Worm (Caenorhabditis elegans): ENCODE data around the gene C25E10.7.

DNA sequence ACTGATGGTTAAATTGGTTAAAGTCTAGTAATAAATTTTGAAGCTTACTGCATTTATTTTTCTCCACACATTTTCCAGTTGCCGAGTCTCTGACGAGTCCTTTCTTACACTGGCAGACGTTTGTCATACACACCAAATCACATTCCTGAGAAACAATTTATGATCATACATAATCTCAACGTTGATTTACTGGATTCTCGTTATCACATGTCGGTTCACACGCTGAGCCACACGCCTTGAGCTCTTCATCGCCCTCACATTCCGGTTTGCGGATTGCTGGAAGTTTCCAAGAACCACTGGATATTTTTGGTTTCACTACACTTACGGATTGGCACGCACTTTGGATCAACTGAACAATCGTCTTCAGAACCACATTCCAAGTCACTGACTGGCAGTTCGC is 4.6 kb upstream of the C25E10.7 start:
- TF ChIP-seq pqm-1 (tag; optimal IDR thresholded peaks at IDR 0.05) (no peak), ces-1 (GFP tag; optimal IDR thresholded peaks at IDR 0.05) (no peak), dpl-1 (GFP tag; optimal IDR thresholded peaks at IDR 0.05) (no peak), fos-1 (tag; optimal IDR thresholded peaks at IDR 0.05) (no peak), C04F5.9 (tag; optimal IDR thresholded peaks at IDR 0.05) (no peak), tbx-2 (tag; optimal IDR thresholded peaks at IDR 0.05) (no peak), nhr-76 (tag; optimal IDR thresholded peaks at IDR 0.05) (no peak), snpc-4 (tag; optimal IDR thresholded peaks at IDR 0.05) (no peak), mep-1 (tag; optimal IDR thresholded peaks at IDR 0.05) (no peak)
